Fruit fly (Drosophila melanogaster) whole organism, pupa: ENCODE data around the gene CG15059.
A peak's percentile ranks its signal among the peaks of the same experiment; 100 is the strongest.

Experiments used
- CG10348 ChIP-seq: fragments of 200-800 bp; sonication (Bioruptor generic); IDR thresholded peaks from 2 replicates; pipeline ENCODE4 v1.3.6; 2022; ENCODE audit warnings: missing biosample characterization, missing genetic modification characterization
- CG12605 ChIP-seq: fragments of 200-800 bp; sonication (Bioruptor generic); IDR thresholded peaks from 2 replicates; pipeline ENCODE4 v1.3.6; 2022; ENCODE audit warnings: missing biosample characterization, missing genetic modification characterization
- CG13204 ChIP-seq: fragments of 200-800 bp; sonication (Bioruptor generic); optimal IDR thresholded peaks from 2 replicates; lab custom pipeline; 2018; ENCODE audit warnings: missing biosample characterization, mild to moderate bottlenecking, missing genetic modification characterization, moderate library complexity
- CG14655 ChIP-seq: fragments of 200-800 bp; sonication (Bioruptor generic); optimal IDR thresholded peaks from 3 replicates; lab custom pipeline; 2017; ENCODE audit warnings: mild to moderate bottlenecking, missing biosample characterization, missing genetic modification reagents, missing genetic modification characterization
- CG15710 ChIP-seq: fragments of 200-800 bp; sonication (Bioruptor generic); optimal IDR thresholded peaks from 2 replicates; lab custom pipeline; 2018; ENCODE audit warnings: missing biosample characterization, mild to moderate bottlenecking, missing genetic modification characterization, moderate library complexity
- CG17806 ChIP-seq: fragments of 200-800 bp; sonication (Bioruptor generic); optimal IDR thresholded peaks from 2 replicates; lab custom pipeline; 2018; ENCODE audit warnings: missing biosample characterization, mild to moderate bottlenecking, missing genetic modification characterization, moderate library complexity
- CG32121 ChIP-seq: fragments of 200-800 bp; sonication (Bioruptor generic); IDR thresholded peaks from 2 replicates; pipeline ENCODE4 v1.3.6; 2022; ENCODE audit warnings: missing biosample characterization, missing genetic modification characterization
- CG34367 ChIP-seq: fragments of 200-800 bp; sonication (Bioruptor generic); optimal IDR thresholded peaks from 2 replicates; lab custom pipeline; 2018; ENCODE audit warnings: missing biosample characterization, mild to moderate bottlenecking, missing genetic modification characterization
- CG4496 ChIP-seq: fragments of 200-800 bp; sonication (Bioruptor generic); IDR thresholded peaks from 3 replicates; pipeline ENCODE4 v1.3.6; 2022; ENCODE audit warnings: missing biosample characterization, missing genetic modification characterization
- CG8159 ChIP-seq: fragments of 200-800 bp; sonication (Bioruptor generic); optimal IDR thresholded peaks from 3 replicates; lab custom pipeline; 2018; ENCODE audit warnings: missing biosample characterization, mild to moderate bottlenecking, missing genetic modification characterization, moderate library complexity
- CG8301 ChIP-seq: fragments of 200-800 bp; sonication (Bioruptor generic); optimal IDR thresholded peaks from 2 replicates; lab custom pipeline; 2018; ENCODE audit warnings: missing biosample characterization, mild to moderate bottlenecking, missing genetic modification characterization
- CG9948 ChIP-seq: fragments of 200-800 bp; sonication (Bioruptor generic); optimal IDR thresholded peaks from 2 replicates; lab custom pipeline; 2018; ENCODE audit warnings: missing biosample characterization, mild to moderate bottlenecking, missing genetic modification characterization, moderate library complexity
- D1 ChIP-seq: fragments of 200-800 bp; sonication (Bioruptor generic); optimal IDR thresholded peaks from 2 replicates; lab custom pipeline; 2018; ENCODE audit warnings: missing biosample characterization, mild to moderate bottlenecking, missing genetic modification characterization, moderate library complexity
- EcR ChIP-seq: fragments of 200-800 bp; sonication (Bioruptor generic); optimal IDR thresholded peaks from 3 replicates; lab custom pipeline; 2019; ENCODE audit warnings: missing biosample characterization, missing genetic modification characterization, mild to moderate bottlenecking, moderate library complexity, missing genetic modification reagents
- Ets98B ChIP-seq: fragments of 200-800 bp; sonication (Bioruptor generic); IDR thresholded peaks from 2 replicates; pipeline ENCODE4 v1.3.6; 2022; ENCODE audit warnings: missing biosample characterization, missing genetic modification characterization
- Pif1A ChIP-seq: fragments of 200-800 bp; sonication (Bioruptor generic); optimal IDR thresholded peaks from 3 replicates; lab custom pipeline; 2016; ENCODE audit warnings: missing biosample characterization, missing genetic modification characterization
- Pif1B ChIP-seq: fragments of 200-800 bp; sonication (Bioruptor generic); optimal IDR thresholded peaks from 3 replicates; lab custom pipeline; 2016; ENCODE audit warnings: missing biosample characterization, missing genetic modification characterization
- Snoo ChIP-seq: fragments of 200-800 bp; sonication (Bioruptor generic); optimal IDR thresholded peaks from 3 replicates; lab custom pipeline; 2017; ENCODE audit warnings: missing biosample characterization, mild to moderate bottlenecking, missing genetic modification characterization, inconsistent platforms
- fd96Ca ChIP-seq: fragments of 200-800 bp; sonication (Bioruptor generic); IDR thresholded peaks from 3 replicates; pipeline ENCODE4 v1.3.6; 2022; ENCODE audit warnings: missing biosample characterization, missing genetic modification characterization
- gl ChIP-seq: fragments of 200-800 bp; sonication (Bioruptor generic); optimal IDR thresholded peaks from 2 replicates; lab custom pipeline; 2018; ENCODE audit warnings: missing biosample characterization, mild to moderate bottlenecking, missing genetic modification characterization
- rn ChIP-seq: fragments of 200-800 bp; sonication (Bioruptor generic); IDR thresholded peaks from 2 replicates; pipeline ENCODE4 v1.3.6; 2022; ENCODE audit warnings: missing biosample characterization, missing genetic modification characterization

Gene CG15059

dm6 chrX:18276485-18277321, 17.4 kb upstream of the CG15059 start, which contains the start of gene upd3:
Gene upd3, plus strand, starts transcription at chrX:18277233.
- TF ChIP-seq CG14655 (GFP tag; lab: Kevin White, UChicago) (no peak), Pif1B (GFP tag; lab: Kevin White, UChicago) (no peak), CG12605 (GFP tag; lab: Robert Waterston, UW) (0 out of 2 replicates have a peak, but pooled peaks have one; percentile 44), CG4496 (GFP tag; lab: Robert Waterston, UW) (no peak), CG9948 (no peak), D1 (tag; lab: Kevin White, UChicago) (no peak), CG34367 (tag; lab: Kevin White, UChicago) (no peak), CG17806 (tag; lab: Kevin White, UChicago) (no peak), CG10348 (GFP tag; lab: Robert Waterston, UW) (no peak), CG8159 (tag; lab: Kevin White, UChicago) (peak; percentile 31), fd96Ca (GFP tag; lab: Robert Waterston, UW) (0 out of 3 replicates have a peak, but pooled peaks have one; percentile 22), Ets98B (no peak), CG13204 (GFP tag; lab: Kevin White, UChicago) (peak; percentile 68), Pif1A (GFP tag; lab: Kevin White, UChicago) (no peak), CG15710 (tag; lab: Kevin White, UChicago) (peak; percentile 18), Snoo (tag; lab: Kevin White, UChicago) (no peak), EcR (GFP tag; lab: Kevin White, UChicago) (no peak), rn (no peak), gl (no peak), CG32121 (GFP tag; lab: Robert Waterston, UW) (no peak), CG8301 (tag; lab: Kevin White, UChicago) (no peak)
- TF ChIP-seq, all 21 proteins: peak for 5

DNA sequence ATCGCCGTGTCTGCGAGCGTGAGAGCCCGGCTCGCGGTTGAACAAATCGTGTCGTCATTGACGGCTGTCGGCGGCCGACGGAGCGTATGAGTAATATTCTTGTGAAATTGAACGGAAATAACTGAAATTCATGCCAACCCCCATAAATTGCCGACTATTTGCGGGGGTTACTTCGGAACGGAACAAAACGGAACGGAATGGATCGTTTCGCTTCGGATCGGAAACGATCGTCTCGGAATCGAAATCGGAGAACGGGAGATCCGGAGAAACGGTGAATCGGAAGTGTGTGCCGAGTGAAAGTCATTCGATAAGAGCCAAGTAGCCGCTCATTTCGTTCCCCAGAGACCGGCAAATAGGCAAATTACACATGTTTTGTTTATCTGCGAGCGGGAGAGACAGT, 16.6 kb upstream of the CG15059 start:
- TF ChIP-seq gl = no peak
- no peak for TF ChIP-seq CG32121 (GFP tag; lab: Robert Waterston, UW)

DNA sequence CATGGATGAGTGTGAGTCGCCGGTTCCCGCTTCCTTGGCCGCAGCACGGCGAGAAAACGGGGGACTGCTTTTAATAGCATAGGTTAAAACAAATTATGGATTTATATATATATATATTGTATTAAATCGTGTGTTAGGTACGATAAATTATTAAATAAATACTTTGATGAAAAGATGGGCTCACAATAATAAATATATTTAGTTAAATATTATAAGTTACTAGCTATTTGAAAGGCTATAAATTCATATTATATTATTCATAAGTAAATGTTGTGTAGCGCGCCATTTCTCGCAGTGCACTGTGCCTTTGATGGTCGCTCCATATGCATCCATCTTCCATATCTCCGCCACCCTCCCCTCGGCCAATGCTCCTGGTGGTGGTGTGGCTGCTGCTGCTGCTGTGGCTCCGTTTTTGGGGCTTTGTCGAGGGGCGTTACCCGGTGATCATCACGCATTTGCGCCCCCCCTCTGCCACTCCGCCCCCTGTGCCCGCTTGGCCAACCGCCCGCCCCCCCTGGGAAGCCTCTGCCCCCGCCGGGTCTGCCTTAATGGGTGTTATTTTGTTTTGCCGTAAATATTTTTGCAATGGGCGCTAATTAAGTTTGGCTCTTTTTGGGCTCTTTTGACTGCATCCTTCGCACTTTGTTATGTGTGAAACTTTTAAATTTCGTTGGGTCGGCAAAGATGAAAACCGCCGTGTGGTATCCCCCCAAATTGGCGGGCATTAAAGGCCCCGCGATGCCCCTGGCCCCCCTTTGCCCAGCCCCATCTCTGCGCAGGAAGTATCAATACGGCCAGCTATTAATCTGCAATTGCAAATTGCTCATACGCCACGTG, 14.1 kb upstream of the CG15059 start:
- TF ChIP-seq D1 (tag; lab: Kevin White, UChicago) = no peak
- peak; percentile 68 for TF ChIP-seq CG14655 (GFP tag; lab: Kevin White, UChicago)
- peak; percentile 63 for TF ChIP-seq CG9948
- peak; percentile 74 for TF ChIP-seq CG8159 (tag; lab: Kevin White, UChicago)
- TF ChIP-seq EcR (GFP tag; lab: Kevin White, UChicago) = no peak
- TF ChIP-seq CG8301 (tag; lab: Kevin White, UChicago) = peak; percentile 20
- TF ChIP-seq CG34367 (tag; lab: Kevin White, UChicago) = peak; percentile 42
- peak; percentile 56 for TF ChIP-seq CG17806 (tag; lab: Kevin White, UChicago)
- TF ChIP-seq CG15710 (tag; lab: Kevin White, UChicago) = peak; percentile 72
- TF ChIP-seq CG12605 (GFP tag; lab: Robert Waterston, UW) = no peak
- TF ChIP-seq Snoo (tag; lab: Kevin White, UChicago) = peak; percentile 67
- TF ChIP-seq fd96Ca (GFP tag; lab: Robert Waterston, UW) = no peak
- no peak for TF ChIP-seq gl
- TF ChIP-seq, all 21 proteins: peak for 8

dm6 chrX:18272422-18272821, 13.1 kb upstream of the CG15059 start:
- no peak for TF ChIP-seq Ets98B
- no peak for TF ChIP-seq CG10348 (GFP tag; lab: Robert Waterston, UW)
- TF ChIP-seq CG8159 (tag; lab: Kevin White, UChicago) = peak; percentile 78
- no peak for TF ChIP-seq fd96Ca (GFP tag; lab: Robert Waterston, UW)
- TF ChIP-seq CG4496 (GFP tag; lab: Robert Waterston, UW) = no peak
- no peak for TF ChIP-seq CG32121 (GFP tag; lab: Robert Waterston, UW)
- TF ChIP-seq EcR (GFP tag; lab: Kevin White, UChicago) = no peak
- TF ChIP-seq rn = no peak
- TF ChIP-seq CG12605 (GFP tag; lab: Robert Waterston, UW) = no peak
- no peak for TF ChIP-seq CG13204 (GFP tag; lab: Kevin White, UChicago)
- peak; percentile 60 for TF ChIP-seq CG9948
- peak; percentile 73 for TF ChIP-seq CG15710 (tag; lab: Kevin White, UChicago)
- TF ChIP-seq D1 (tag; lab: Kevin White, UChicago) = no peak
- peak; percentile 75 for TF ChIP-seq CG14655 (GFP tag; lab: Kevin White, UChicago)
- no peak for TF ChIP-seq gl
- peak; percentile 50 for TF ChIP-seq CG34367 (tag; lab: Kevin White, UChicago)
- TF ChIP-seq CG8301 (tag; lab: Kevin White, UChicago) = peak; percentile 58
- TF ChIP-seq Pif1A (GFP tag; lab: Kevin White, UChicago) = peak; percentile 30
- TF ChIP-seq Pif1B (GFP tag; lab: Kevin White, UChicago) = peak; percentile 36
- TF ChIP-seq Snoo (tag; lab: Kevin White, UChicago) = peak; percentile 65
- TF ChIP-seq CG17806 (tag; lab: Kevin White, UChicago) = peak; percentile 45
- TF ChIP-seq, all 21 proteins: peak for 10

DNA sequence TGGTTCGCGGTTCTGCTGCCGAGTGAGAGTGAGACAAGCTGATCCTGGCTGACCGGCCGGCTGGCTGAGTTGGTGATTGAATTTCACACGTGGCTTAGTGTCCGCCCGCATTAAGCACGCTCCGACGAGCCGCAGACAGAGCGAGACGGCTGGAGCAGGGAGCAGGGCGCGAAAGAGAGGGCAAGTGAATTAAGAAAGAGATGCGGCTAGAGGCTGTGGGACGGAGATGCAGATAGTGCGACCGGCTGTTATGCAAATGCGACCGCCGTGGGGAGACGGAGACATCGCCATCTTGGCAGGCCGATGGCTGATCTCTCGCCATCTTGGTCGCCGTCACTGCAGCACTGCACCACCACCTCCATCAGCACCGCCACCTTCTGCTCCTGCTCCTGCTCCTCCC, 7.5 kb upstream of the CG15059 start:
- peak; percentile 17 for TF ChIP-seq CG13204 (GFP tag; lab: Kevin White, UChicago)
- no peak for TF ChIP-seq EcR (GFP tag; lab: Kevin White, UChicago)
- TF ChIP-seq, all 21 proteins: peak for 1
